Worm (Caenorhabditis elegans): ENCODE results near the gene itsn-1.

- no peak for TF ChIP-seq lin-35 (GFP tag; optimal IDR thresholded peaks at IDR 0.05)
- no peak for TF ChIP-seq hsf-1 (GFP tag; IDR thresholded peaks at IDR 0.05)
- no peak for TF ChIP-seq repo-1 (tag; optimal IDR thresholded peaks at IDR 0.05)
- TF ChIP-seq T26A5.8 (tag; optimal IDR thresholded peaks at IDR 0.05), result no peak
- no peak for TF ChIP-seq dpl-1 (GFP tag; optimal IDR thresholded peaks at IDR 0.05)
- no peak for TF ChIP-seq efl-1 (GFP tag; optimal IDR thresholded peaks at IDR 0.05)
- no peak for TF ChIP-seq lin-40 (tag; optimal IDR thresholded peaks at IDR 0.05)
- no peak for TF ChIP-seq C17E4.6 (GFP tag; IDR thresholded peaks at IDR 0.05)
- no peak for TF ChIP-seq rec-8 (tag; optimal IDR thresholded peaks at IDR 0.05)
Measured at ce11 chrIV:17166974-17167373, 47.5 kb downstream of the itsn-1 start, which contains the start of gene skr-12.
